Worm (Caenorhabditis elegans): ENCODE results near the gene R155.5.

Gene R155.5

ce11 chrIII:1922516-1922915 lies 47.8 kb downstream of the R155.5 start:
- TF ChIP-seq lir-3 (tag; optimal IDR thresholded peaks at IDR 0.05; ENCODE audit: poor library complexity) (no peak), ceh-8 (GFP tag; optimal IDR thresholded peaks at IDR 0.05) (peak; percentile 42), nhr-19 (GFP tag; conservative IDR thresholded peaks at IDR 0.05) (no peak), nhr-12 (tag; optimal IDR thresholded peaks at IDR 0.05) (no peak), jun-1 (tag; optimal IDR thresholded peaks at IDR 0.05) (no peak), lin-14 (GFP tag; optimal IDR thresholded peaks at IDR 0.05) (peak; percentile 36), ceh-88 (GFP tag; IDR thresholded peaks at IDR 0.05) (no peak), fos-1 (tag; optimal IDR thresholded peaks at IDR 0.05) (peak; percentile 60), pax-3 (tag; optimal IDR thresholded peaks at IDR 0.05) (peak; percentile 78), egl-13 (tag; optimal IDR thresholded peaks at IDR 0.05) (peak; percentile 84), mef-2 (tag; optimal IDR thresholded peaks at IDR 0.05) (no peak), zag-1 (tag; optimal IDR thresholded peaks at IDR 0.05) (no peak), nhr-85 (tag) (peak; percentile 42), mep-1 (tag; optimal IDR thresholded peaks at IDR 0.05) (no peak), blmp-1 (tag; optimal IDR thresholded peaks at IDR 0.05) (peak; percentile 11), nhr-11 (tag; optimal IDR thresholded peaks at IDR 0.05) (peak; percentile 52), mab-9 (GFP tag; IDR thresholded peaks at IDR 0.05) (no peak), nhr-77 (tag; optimal IDR thresholded peaks at IDR 0.05) (no peak), pag-3 (tag; optimal IDR thresholded peaks at IDR 0.05; ENCODE audit: borderline replicate concordance, insufficient read depth) (no peak), pqm-1 (tag; optimal IDR thresholded peaks at IDR 0.05) (no peak), nhr-71 (tag; optimal IDR thresholded peaks at IDR 0.05) (peak; percentile 73), sptf-1 (tag; optimal IDR thresholded peaks at IDR 0.05) (no peak), nhr-76 (tag; optimal IDR thresholded peaks at IDR 0.05) (no peak), fkh-8 (tag; optimal IDR thresholded peaks at IDR 0.05) (peak; percentile 88), egl-27 (tag; optimal IDR thresholded peaks at IDR 0.05) (no peak), unc-62 (GFP tag; optimal IDR thresholded peaks at IDR 0.05) (no peak), lin-35 (GFP tag; optimal IDR thresholded peaks at IDR 0.05) (no peak), hlh-4 (tag; optimal IDR thresholded peaks at IDR 0.05) (no peak), mdl-1 (tag; optimal IDR thresholded peaks at IDR 0.05) (no peak), nhr-90 (tag; optimal IDR thresholded peaks at IDR 0.05; ENCODE audit: poor library complexity) (no peak), fkh-4 (tag; optimal IDR thresholded peaks at IDR 0.05; ENCODE audit: borderline replicate concordance) (peak; percentile 83), ceh-63 (GFP tag; optimal IDR thresholded peaks at IDR 0.05) (no peak), nhr-20 (tag; optimal IDR thresholded peaks at IDR 0.05) (peak; percentile 26), C04F5.9 (tag; optimal IDR thresholded peaks at IDR 0.05) (no peak), tlp-1 (tag; optimal IDR thresholded peaks at IDR 0.05) (no peak), snu-23 (GFP tag; optimal IDR thresholded peaks at IDR 0.05) (no peak), unc-30 (tag; optimal IDR thresholded peaks at IDR 0.05) (no peak), swsn-7 (tag; optimal IDR thresholded peaks at IDR 0.05) (peak; percentile 34), dpl-1 (GFP tag; optimal IDR thresholded peaks at IDR 0.05) (no peak), unc-130 (tag; optimal IDR thresholded peaks at IDR 0.05) (no peak), efl-3 (GFP tag; optimal IDR thresholded peaks at IDR 0.05) (no peak), lin-15B (tag; optimal IDR thresholded peaks at IDR 0.05) (no peak), lsy-2 (tag; optimal IDR thresholded peaks at IDR 0.05) (peak in 1 of 2 experiments; percentile 39), nhr-47 (tag; optimal IDR thresholded peaks at IDR 0.05) (peak; percentile 87), unc-86 (tag; optimal IDR thresholded peaks at IDR 0.05) (no peak), C16A3.4 (tag; optimal IDR thresholded peaks at IDR 0.05) (no peak), unc-98 (GFP tag; IDR thresholded peaks at IDR 0.05) (no peak), skn-1 (tag; optimal IDR thresholded peaks at IDR 0.05) (no peak), vab-15 (tag; optimal IDR thresholded peaks at IDR 0.05) (no peak), fkh-10 (GFP tag; optimal IDR thresholded peaks at IDR 0.05) (no peak), rnt-1 (tag; optimal IDR thresholded peaks at IDR 0.05) (no peak), aly-2 (tag; optimal IDR thresholded peaks at IDR 0.05) (no peak), zip-4 (GFP tag; optimal IDR thresholded peaks at IDR 0.05) (no peak)
